Fruit fly (Drosophila melanogaster) whole organism: ENCODE measurements around the gene kek5.

ENCODE experiments used
- CG8478 ChIP-seq: fragments of >200 bp; optimal IDR thresholded peaks from 2 replicates; lab custom pipeline; 2018; ENCODE audit warnings: inconsistent platforms
- Dll ChIP-seq: fragments of >200 bp; optimal IDR thresholded peaks from 2 replicates; lab custom pipeline; 2017
- EcR ChIP-seq, 2 experiments: fragments of >200 bp; optimal IDR thresholded peaks; 2 replicates each; lab custom pipeline; 2017; ENCODE audit warnings: missing biosample characterization in 2 of 2, missing genetic modification characterization in 2 of 2, missing genetic modification reagents in 2 of 2
- pan ChIP-seq: fragments of >200 bp; optimal IDR thresholded peaks from 2 replicates; lab custom pipeline; 2017
- psq ChIP-seq: fragments of >200 bp; optimal IDR thresholded peaks from 2 replicates; lab custom pipeline; 2017
- usp ChIP-seq: fragments of >200 bp; optimal IDR thresholded peaks from 2 replicates; lab custom pipeline; 2017; ENCODE audit warnings: missing biosample characterization, missing genetic modification characterization, mixed read lengths

kek5 gene

DNA sequence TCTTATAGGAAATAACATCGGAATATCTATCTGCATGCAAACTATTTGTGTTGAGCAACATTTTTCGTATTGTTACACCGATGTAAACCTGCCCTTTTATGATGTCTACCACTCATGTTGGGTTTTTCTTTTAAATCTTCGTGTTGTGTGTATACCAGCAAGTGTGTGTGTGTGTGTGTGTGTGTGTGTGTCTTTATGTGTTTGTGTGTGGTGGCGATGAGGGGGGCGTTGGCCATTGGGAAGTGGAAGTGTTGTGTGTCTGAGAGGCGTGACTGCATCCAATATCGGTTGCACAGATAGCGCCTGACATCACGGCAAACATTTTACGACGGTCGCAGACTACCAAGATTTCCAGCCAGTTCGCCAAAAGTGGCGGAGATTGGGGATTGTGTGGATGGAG is 47.6 kb downstream of the kek5 start:
- no peak for TF ChIP-seq Dll
- no peak for TF ChIP-seq CG8478 (lab: Kevin White, UChicago)
- TF ChIP-seq EcR (GFP tag; optimal IDR thresholded peaks at IDR 0.05; lab: Kevin White, UChicago), result no peak
- no peak for TF ChIP-seq pan
- no peak for TF ChIP-seq usp (GFP tag; lab: Kevin White, UChicago)
- TF ChIP-seq psq (lab: Kevin White, UChicago), result no peak

DNA sequence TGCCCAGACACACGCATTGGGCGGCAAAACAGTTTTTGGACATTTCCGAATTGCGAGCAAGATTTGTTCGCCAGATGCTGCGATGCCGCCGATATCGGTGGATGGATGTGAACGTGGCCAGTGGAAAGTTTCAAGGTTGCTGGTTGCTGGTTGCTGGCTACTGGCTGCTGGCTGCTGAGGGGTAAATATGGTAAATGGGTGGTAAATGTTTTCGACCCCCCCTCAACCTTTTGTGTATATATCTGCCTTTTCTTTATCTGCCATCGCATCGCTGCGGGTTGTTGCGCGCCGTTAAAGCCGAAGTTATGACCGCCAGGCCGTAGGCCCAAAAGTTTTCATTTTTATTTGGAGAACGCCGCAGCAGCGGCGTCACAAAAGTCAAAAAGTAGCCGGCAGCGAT is 52.5 kb downstream of the kek5 start:
- TF ChIP-seq Dll (no peak), pan (no peak), CG8478 (lab: Kevin White, UChicago) (no peak), EcR (GFP tag; optimal IDR thresholded peaks at IDR 0.05; lab: Kevin White, UChicago) (no peak), psq (lab: Kevin White, UChicago) (no peak), usp (GFP tag; lab: Kevin White, UChicago) (no peak)

DNA sequence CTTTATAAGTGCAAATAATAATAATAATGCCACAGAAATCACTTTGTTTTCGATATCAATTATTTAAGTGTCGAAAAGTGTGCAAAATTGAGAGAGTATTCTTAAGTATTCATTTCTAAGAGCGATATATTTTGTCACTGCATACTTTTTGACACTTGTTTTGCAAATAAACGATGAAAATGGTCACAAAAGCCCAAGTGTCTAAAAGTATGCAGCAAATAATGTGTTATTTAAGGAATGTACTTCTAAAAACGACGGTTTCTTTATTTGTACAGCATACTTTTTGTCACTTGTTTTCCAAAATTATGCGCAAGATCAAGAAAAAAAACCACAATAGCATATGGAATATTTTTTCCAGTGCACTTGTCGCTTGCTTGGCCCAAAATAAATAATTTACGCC is 62.2 kb downstream of the kek5 start:
- no peak for TF ChIP-seq pan
- no peak for TF ChIP-seq CG8478 (lab: Kevin White, UChicago)
- no peak for TF ChIP-seq usp (GFP tag; lab: Kevin White, UChicago)
- no peak for TF ChIP-seq Dll
- TF ChIP-seq EcR (GFP tag; optimal IDR thresholded peaks at IDR 0.05; lab: Kevin White, UChicago), result no peak
- TF ChIP-seq psq (lab: Kevin White, UChicago), result no peak

- no peak for TF ChIP-seq usp (GFP tag; lab: Kevin White, UChicago)
- no peak for TF ChIP-seq pan
- TF ChIP-seq psq (lab: Kevin White, UChicago), result no peak
- no peak for TF ChIP-seq CG8478 (lab: Kevin White, UChicago)
- no peak for TF ChIP-seq Dll
- no peak for TF ChIP-seq EcR (GFP tag; optimal IDR thresholded peaks at IDR 0.05; lab: Kevin White, UChicago)
Measured at dm6 chrX:19420275-19420674, 67.3 kb downstream of the kek5 start.

- no peak for TF ChIP-seq pan
Measured at dm6 chrX:19421864-19422263, 68.9 kb downstream of the kek5 start.

- TF ChIP-seq psq (lab: Kevin White, UChicago) (no peak), usp (GFP tag; lab: Kevin White, UChicago) (no peak), Dll (no peak), pan (no peak), EcR (GFP tag; optimal IDR thresholded peaks at IDR 0.05; lab: Kevin White, UChicago) (no peak), CG8478 (lab: Kevin White, UChicago) (no peak)
Measured at dm6 chrX:19429243-19429642, 76.3 kb downstream of the kek5 start.

- TF ChIP-seq pan (no peak), Dll (no peak), psq (lab: Kevin White, UChicago) (no peak), usp (GFP tag; lab: Kevin White, UChicago) (no peak), EcR (GFP tag; optimal IDR thresholded peaks at IDR 0.05; lab: Kevin White, UChicago) (no peak), CG8478 (lab: Kevin White, UChicago) (no peak)
Measured at dm6 chrX:19433766-19434165, 80.8 kb downstream of the kek5 start.

dm6 chrX:19448297-19448696 is 95.3 kb downstream of the kek5 start:
- TF ChIP-seq psq (lab: Kevin White, UChicago) (no peak), Dll (no peak), pan (no peak), usp (GFP tag; lab: Kevin White, UChicago) (no peak), EcR (GFP tag; optimal IDR thresholded peaks at IDR 0.05; lab: Kevin White, UChicago) (no peak)

- TF ChIP-seq EcR (GFP tag; optimal IDR thresholded peaks at IDR 0.05; lab: Kevin White, UChicago) (no peak), Dll (no peak), psq (lab: Kevin White, UChicago) (no peak), usp (GFP tag; lab: Kevin White, UChicago) (no peak), pan (no peak), CG8478 (lab: Kevin White, UChicago) (no peak)
Measured at dm6 chrX:19453138-19453537, 100.2 kb downstream of the kek5 start.

DNA sequence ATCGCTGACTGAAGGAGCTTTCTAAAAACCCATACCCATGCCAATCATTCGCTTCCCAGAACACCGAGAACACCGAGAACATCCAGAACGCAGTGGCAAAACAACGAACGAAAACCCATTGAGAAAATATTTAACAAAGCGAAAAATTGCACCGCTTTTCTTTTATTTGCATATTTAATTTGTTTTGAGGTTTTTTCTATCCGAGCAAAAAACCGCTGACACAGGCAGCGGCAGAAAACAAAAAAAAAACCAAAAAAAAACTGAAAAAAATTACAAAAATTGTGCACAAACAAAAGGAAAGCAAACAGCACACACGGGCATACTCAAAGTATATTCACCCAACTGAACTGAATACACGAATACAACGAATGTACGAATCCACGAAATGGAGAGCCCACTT is 108.6 kb downstream of the kek5 start:
- TF ChIP-seq Dll (no peak), EcR (GFP tag; optimal IDR thresholded peaks at IDR 0.05; lab: Kevin White, UChicago) (no peak), psq (lab: Kevin White, UChicago) (no peak), usp (GFP tag; lab: Kevin White, UChicago) (no peak), pan (no peak), CG8478 (lab: Kevin White, UChicago) (no peak)

dm6 chrX:19474763-19475162 is 121.8 kb downstream of the kek5 start, which contains the start of gene narya:
TSS of gene narya (plus strand) at chrX:19475063.
- TF ChIP-seq EcR (GFP tag; optimal IDR thresholded peaks at IDR 0.05; lab: Kevin White, UChicago) (no peak), usp (GFP tag; lab: Kevin White, UChicago) (no peak), Dll (no peak), psq (lab: Kevin White, UChicago) (no peak), CG8478 (lab: Kevin White, UChicago) (no peak), pan (no peak)

DNA sequence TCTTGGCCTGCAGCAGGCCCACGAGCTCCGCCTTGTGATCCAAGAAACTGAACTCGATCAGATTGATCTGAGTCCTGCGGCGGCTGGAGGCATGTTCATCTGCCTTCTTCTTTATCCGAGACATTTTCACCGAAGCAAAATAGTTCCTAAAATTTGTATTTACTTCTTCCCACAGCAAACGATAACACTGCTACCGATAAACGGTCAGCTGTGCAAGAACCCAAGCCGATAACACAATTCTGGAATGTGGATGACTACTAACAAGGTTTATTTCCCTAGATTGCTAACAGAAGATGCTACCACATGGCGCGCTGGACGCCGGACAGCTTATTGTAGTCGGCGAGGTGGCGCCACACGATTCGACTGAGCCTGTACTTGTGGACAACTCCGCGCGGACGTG is 126.2 kb downstream of the kek5 start, which contains the start of gene CG32533:
CG32533 (minus strand) TSS at position 278 of the 400 bp plus-strand sequence.
- TF ChIP-seq EcR (GFP tag; optimal IDR thresholded peaks at IDR 0.05; lab: Kevin White, UChicago) (no peak), CG8478 (lab: Kevin White, UChicago) (no peak), psq (lab: Kevin White, UChicago) (no peak), pan (no peak), Dll (no peak)

DNA sequence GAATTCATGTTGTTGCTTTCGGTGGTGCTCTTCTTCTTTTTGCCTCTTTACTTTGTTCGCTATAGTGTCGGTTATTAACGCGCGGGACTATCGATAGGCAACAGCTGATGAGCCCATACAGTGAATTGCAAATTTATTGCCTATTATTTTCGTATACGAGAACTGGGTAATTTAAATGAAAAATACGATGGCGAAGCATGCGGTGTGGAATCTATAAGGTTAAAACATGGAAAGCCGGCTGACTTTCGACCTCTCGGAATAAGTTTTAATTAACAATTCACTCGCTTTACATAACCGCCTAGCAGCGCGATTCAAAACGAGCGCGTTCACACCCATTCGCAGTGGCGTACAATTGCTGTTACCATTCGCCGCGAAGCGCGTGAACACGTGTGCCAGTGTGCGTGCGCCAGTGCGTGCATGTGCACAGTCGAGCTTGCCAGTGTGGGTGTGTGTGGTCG is 126.9 kb downstream of the kek5 start, which contains the start of the genes Naa15-16 and mRpS14:
Naa15-16 (plus strand) TSS at position 116 of the 458 bp plus-strand sequence.
mRpS14 (minus strand) TSS at position 370 of the 458 bp plus-strand sequence.
- TF ChIP-seq psq (lab: Kevin White, UChicago), result no peak
- TF ChIP-seq pan, result no peak
- no peak for TF ChIP-seq usp (GFP tag; lab: Kevin White, UChicago)
- TF ChIP-seq Dll, result no peak
- TF ChIP-seq EcR (GFP tag; optimal IDR thresholded peaks at IDR 0.05; lab: Kevin White, UChicago), result no peak
- TF ChIP-seq CG8478 (lab: Kevin White, UChicago), result no peak
